Fruit fly (Drosophila melanogaster): ENCODE results near the gene CG12692.

The CG12692 gene

dm6 chrX:4323911-4324368 is 21.8 kb upstream of the CG12692 start (continued):
- TF ChIP-seq ems (GFP tag; optimal IDR thresholded peaks at IDR 0.05) (peak; percentile 34), cas (GFP tag; IDR thresholded peaks at IDR 0.05) (0 out of 2 replicates have a peak, but pooled peaks have one; percentile 53), ro (GFP tag; IDR thresholded peaks at IDR 0.05) (no peak), psq (GFP tag; optimal IDR thresholded peaks at IDR 0.05) (no peak), CG10274 (GFP tag; optimal IDR thresholded peaks at IDR 0.05) (peak; percentile 14), Dip2 (GFP tag; IDR thresholded peaks at IDR 0.05) (no peak), hkb (optimal IDR thresholded peaks at IDR 0.05) (no peak), hkb (GFP tag; IDR thresholded peaks at IDR 0.05) (peak; percentile 43), CG12391 (tag; optimal IDR thresholded peaks at IDR 0.05) (peak; percentile 67), Meics (GFP tag; optimal IDR thresholded peaks at IDR 0.05) (peak; percentile 83), D19A (tag; optimal IDR thresholded peaks at IDR 0.05) (peak; percentile 35), pita (GFP tag; optimal IDR thresholded peaks at IDR 0.05) (no peak), CG7372 (GFP tag; IDR thresholded peaks at IDR 0.05) (peak; percentile 37; the same call in 1 of the 2 replicates), CG17802 (tag; optimal IDR thresholded peaks at IDR 0.05) (no peak), en (GFP tag; optimal IDR thresholded peaks at IDR 0.05) (no peak), CG11085 (GFP tag; IDR thresholded peaks at IDR 0.05) (0 out of 2 replicates have a peak, but pooled peaks have one; percentile 34), CG7786 (GFP tag; optimal IDR thresholded peaks at IDR 0.05) (peak; percentile 20), CG4328 (GFP tag; optimal IDR thresholded peaks at IDR 0.05) (peak; percentile 41), CG7357 (GFP tag; IDR thresholded peaks at IDR 0.05) (0 out of 3 replicates have a peak, but pooled peaks have one; percentile 25), sr (GFP tag; IDR thresholded peaks at IDR 0.05) (0 out of 3 replicates have a peak, but pooled peaks have one; percentile 20), Hmx (GFP tag; optimal IDR thresholded peaks at IDR 0.05) (peak; percentile 19), kay (GFP tag; optimal IDR thresholded peaks at IDR 0.05) (no peak), Doc3 (GFP tag; IDR thresholded peaks at IDR 0.05; ENCODE audit: partially characterized antibody) (no peak), eyg (GFP tag; optimal IDR thresholded peaks at IDR 0.05) (peak; percentile 5), CG1233 (GFP tag; optimal IDR thresholded peaks at IDR 0.05) (peak; percentile 40), Dip3 (GFP tag; optimal IDR thresholded peaks at IDR 0.05) (peak; percentile 65), gfzf (GFP tag; optimal IDR thresholded peaks at IDR 0.05) (no peak), YL-1 (GFP tag; optimal IDR thresholded peaks at IDR 0.05) (no peak), lilli (GFP tag; optimal IDR thresholded peaks at IDR 0.05) (peak; percentile 72), Rx (GFP tag; IDR thresholded peaks at IDR 0.05) (peak; percentile 35; the same call in 1 of the 2 replicates), HLHmδ (GFP tag; optimal IDR thresholded peaks at IDR 0.05) (no peak), Poxn (GFP tag; IDR thresholded peaks at IDR 0.05) (no peak), lmd (GFP tag; IDR thresholded peaks at IDR 0.05) (peak; percentile 63), seq (GFP tag; IDR thresholded peaks at IDR 0.05) (no peak), dmrt99B (tag; optimal IDR thresholded peaks at IDR 0.05) (peak; percentile 66), Opbp (GFP tag; IDR thresholded peaks at IDR 0.05; ENCODE audit: partially characterized antibody) (no peak), CG13287 (GFP tag; IDR thresholded peaks at IDR 0.05; ENCODE audit: partially characterized antibody) (no peak), gsb (GFP tag; IDR thresholded peaks at IDR 0.05) (peak; percentile 38; the same call in 1 of the 2 replicates), CG4424 (GFP tag; optimal IDR thresholded peaks at IDR 0.05) (peak; percentile 54), CG18619 (GFP tag; optimal IDR thresholded peaks at IDR 0.05) (peak; percentile 66), CG31224 (GFP tag; IDR thresholded peaks at IDR 0.05) (0 out of 2 replicates have a peak, but pooled peaks have one; percentile 9), ac (GFP tag; optimal IDR thresholded peaks at IDR 0.05) (no peak), CG11093 (GFP tag; IDR thresholded peaks at IDR 0.05) (peak; percentile 50; the same call in 1 of the 3 replicates), CG6254 (GFP tag; optimal IDR thresholded peaks at IDR 0.05) (no peak), CG12299 (tag; optimal IDR thresholded peaks at IDR 0.05) (peak; percentile 27), CG32532 (GFP tag; IDR thresholded peaks at IDR 0.05) (peak; percentile 83), zfh1 (GFP tag; IDR thresholded peaks at IDR 0.05) (peak; percentile 22; the same call in 1 of the 3 replicates), CG3281 (GFP tag; optimal IDR thresholded peaks at IDR 0.05) (peak; percentile 79), CG11504 (tag; optimal IDR thresholded peaks at IDR 0.05) (peak; percentile 76), tgo (GFP tag; IDR thresholded peaks at IDR 0.05) (peak; percentile 64; the same call in 2 of the 3 replicates), Xrp1 (GFP tag; IDR thresholded peaks at IDR 0.05) (peak; percentile 69)
